Fruit fly (Drosophila melanogaster) whole organism, embryonic: ENCODE results near the gene CG4613.

Experiments used
- BEAF-32 ChIP-seq: fragments of 200-800 bp; sonication (Bioruptor generic); optimal IDR thresholded peaks from 3 replicates; lab custom pipeline; 2017; ENCODE audit warnings: missing biosample characterization, missing genetic modification characterization, mild to moderate bottlenecking, moderate library complexity, missing genetic modification reagents
- CG10209 ChIP-seq: fragments of 200-800 bp; sonication (Bioruptor generic); optimal IDR thresholded peaks from 3 replicates; lab custom pipeline; 2017; ENCODE audit warnings: missing biosample characterization, mild to moderate bottlenecking, missing genetic modification characterization, missing genetic modification reagents
- CG10543 ChIP-seq: fragments of 200-800 bp; sonication (Bioruptor generic); optimal IDR thresholded peaks from 3 replicates; lab custom pipeline; 2017; ENCODE audit warnings: missing biosample characterization, mild to moderate bottlenecking, missing genetic modification characterization, moderate library complexity
- CG11504 ChIP-seq: fragments of 200-800 bp; sonication (Bioruptor generic); optimal IDR thresholded peaks from 3 replicates; lab custom pipeline; 2019; ENCODE audit warnings: missing biosample characterization, mild to moderate bottlenecking, missing genetic modification characterization, moderate library complexity
- CG1233 ChIP-seq: fragments of 200-800 bp; sonication (Bioruptor generic); optimal IDR thresholded peaks from 4 replicates; lab custom pipeline; 2018; ENCODE audit warnings: missing biosample characterization, mild to moderate bottlenecking, missing genetic modification characterization
- CG12391 ChIP-seq: fragments of 200-800 bp; sonication (Bioruptor generic); optimal IDR thresholded peaks from 3 replicates; lab custom pipeline; 2018; ENCODE audit warnings: missing biosample characterization, mild to moderate bottlenecking, missing genetic modification characterization, moderate library complexity
- CG14710 ChIP-seq: fragments of 200-800 bp; sonication (Bioruptor generic); optimal IDR thresholded peaks from 3 replicates; lab custom pipeline; 2019; ENCODE audit warnings: missing biosample characterization, mild to moderate bottlenecking, missing genetic modification characterization, moderate library complexity
- CG17328 ChIP-seq: fragments of 200-800 bp; sonication (Bioruptor generic); IDR thresholded peaks from 2 replicates; pipeline ENCODE4 v1.3.6; 2022; ENCODE audit warnings: missing biosample characterization, missing genetic modification characterization
- CG18262 ChIP-seq: fragments of 200-800 bp; optimal IDR thresholded peaks from 3 replicates; lab custom pipeline; 2019; ENCODE audit warnings: missing biosample characterization, mild to moderate bottlenecking, missing genetic modification characterization, moderate library complexity
- CG1832 ChIP-seq: fragments of 200-800 bp; sonication (Bioruptor generic); optimal IDR thresholded peaks from 2 replicates; lab custom pipeline; 2017; ENCODE audit warnings: missing biosample characterization, mild to moderate bottlenecking, missing genetic modification characterization, inconsistent platforms
- CG2712 ChIP-seq: fragments of 200-800 bp; optimal IDR thresholded peaks from 3 replicates; lab custom pipeline; 2019; ENCODE audit warnings: missing biosample characterization, mild to moderate bottlenecking, missing genetic modification characterization, moderate library complexity
- CG30403 ChIP-seq: fragments of 200-800 bp; sonication (Bioruptor generic); optimal IDR thresholded peaks from 3 replicates; lab custom pipeline; 2016; ENCODE audit warnings: missing biosample characterization, missing genetic modification characterization
- CG3281 ChIP-seq: fragments of 200-800 bp; sonication (Bioruptor generic); optimal IDR thresholded peaks from 3 replicates; lab custom pipeline; 2017; ENCODE audit warnings: missing biosample characterization, mild to moderate bottlenecking, missing genetic modification characterization
- CG4404 ChIP-seq: fragments of 200-800 bp; sonication (Bioruptor generic); IDR thresholded peaks from 2 replicates; pipeline ENCODE4 v1.3.6; 2022; ENCODE audit warnings: missing biosample characterization, missing genetic modification characterization
- CG5245 ChIP-seq: fragments of 200-800 bp; sonication (Bioruptor generic); optimal IDR thresholded peaks from 3 replicates; lab custom pipeline; 2016; ENCODE audit warnings: missing biosample characterization, missing genetic modification characterization
- CG7556 ChIP-seq: fragments of 200-800 bp; sonication (Bioruptor generic); optimal IDR thresholded peaks from 2 replicates; lab custom pipeline; 2017; ENCODE audit warnings: missing biosample characterization, mild to moderate bottlenecking, missing genetic modification characterization
- CG8765 ChIP-seq: fragments of 200-800 bp; sonication (Bioruptor generic); IDR thresholded peaks from 2 replicates; pipeline ENCODE4 v1.3.6; 2022; ENCODE audit warnings: missing biosample characterization, missing genetic modification characterization
- CG8924 ChIP-seq: fragments of 200-800 bp; optimal IDR thresholded peaks from 3 replicates; lab custom pipeline; 2019; ENCODE audit warnings: missing biosample characterization, mild to moderate bottlenecking, missing genetic modification characterization, moderate library complexity
- CG9727 ChIP-seq: fragments of 200-800 bp; sonication (Bioruptor generic); optimal IDR thresholded peaks from 3 replicates; lab custom pipeline; 2017; ENCODE audit warnings: missing biosample characterization, mild to moderate bottlenecking, missing genetic modification characterization
- CoRest ChIP-seq: fragments of 200-800 bp; sonication (Bioruptor generic); optimal IDR thresholded peaks from 3 replicates; lab custom pipeline; 2018; ENCODE audit warnings: missing biosample characterization, mild to moderate bottlenecking, missing genetic modification characterization, moderate library complexity
- D19A ChIP-seq: fragments of 200-800 bp; optimal IDR thresholded peaks from 3 replicates; lab custom pipeline; 2019; ENCODE audit warnings: missing biosample characterization, mild to moderate bottlenecking, missing genetic modification characterization, moderate library complexity
- Hmr ChIP-seq: fragments of 200-800 bp; sonication (Bioruptor generic); optimal IDR thresholded peaks from 3 replicates; lab custom pipeline; 2017; ENCODE audit warnings: mild to moderate bottlenecking, missing biosample characterization, missing genetic modification reagents, missing genetic modification characterization
- Max ChIP-seq: fragments of 200-800 bp; sonication (Bioruptor generic); optimal IDR thresholded peaks from 2 replicates; lab custom pipeline; 2016; ENCODE audit warnings: missing biosample characterization, mild to moderate bottlenecking, missing genetic modification characterization
- Meics ChIP-seq: fragments of 200-800 bp; sonication (Bioruptor generic); optimal IDR thresholded peaks from 2 replicates; lab custom pipeline; 2017; ENCODE audit warnings: missing biosample characterization, mild to moderate bottlenecking, missing genetic modification characterization
- Optix ChIP-seq: fragments of 200-800 bp; sonication (Bioruptor generic); IDR thresholded peaks from 3 replicates; pipeline ENCODE4 v1.3.6; 2022; ENCODE audit warnings: missing biosample characterization, missing genetic modification characterization
- PHDP ChIP-seq: fragments of 200-800 bp; sonication (Bioruptor generic); optimal IDR thresholded peaks from 3 replicates; lab custom pipeline; 2018; ENCODE audit warnings: missing biosample characterization, mild to moderate bottlenecking, missing genetic modification characterization, moderate library complexity
- Pdp1 ChIP-seq, 2 experiments: fragments of 200-800 bp; sonication (Bioruptor generic); optimal IDR thresholded peaks; 3 replicates each; lab custom pipeline; 2016; ENCODE audit warnings: missing biosample characterization in 2 of 2, missing genetic modification characterization in 2 of 2, mild to moderate bottlenecking in 1 of 2, moderate library complexity in 1 of 2
- Poxn ChIP-seq: fragments of 200-800 bp; sonication (Bioruptor generic); IDR thresholded peaks from 2 replicates; pipeline ENCODE4 v1.3.6; 2022; ENCODE audit warnings: missing biosample characterization, missing genetic modification characterization
- Sox100B ChIP-seq: fragments of 200-800 bp; sonication (Bioruptor generic); optimal IDR thresholded peaks from 3 replicates; lab custom pipeline; 2018; ENCODE audit warnings: missing biosample characterization, mild to moderate bottlenecking, missing genetic modification characterization
- Spps ChIP-seq: fragments of 200-800 bp; sonication (Bioruptor generic); optimal IDR thresholded peaks from 2 replicates; lab custom pipeline; 2018; ENCODE audit warnings: missing biosample characterization, mild to moderate bottlenecking, missing genetic modification characterization
- Ssrp ChIP-seq: fragments of 200-800 bp; sonication (Bioruptor generic); optimal IDR thresholded peaks from 2 replicates; lab custom pipeline; 2018; ENCODE audit warnings: missing biosample characterization, mild to moderate bottlenecking, missing genetic modification characterization, moderate library complexity
- Xbp1 ChIP-seq: fragments of 200-800 bp; sonication (Bioruptor generic); optimal IDR thresholded peaks from 3 replicates; lab custom pipeline; 2016; ENCODE audit warnings: missing biosample characterization, mild to moderate bottlenecking, missing genetic modification characterization
- aop ChIP-seq: fragments of 200-800 bp; sonication (Bioruptor generic); IDR thresholded peaks from 2 replicates; pipeline ENCODE4 v1.3.6; 2022; ENCODE audit warnings: missing biosample characterization, missing genetic modification characterization
- bsh ChIP-seq, 2 experiments: fragments of 200-800 bp; sonication (Bioruptor generic); optimal IDR thresholded peaks; 2 replicates each; lab custom pipeline; 2017 to 2018; ENCODE audit warnings: mild to moderate bottlenecking in 2 of 2, missing biosample characterization in 2 of 2, missing genetic modification characterization in 2 of 2, moderate library complexity in 1 of 2
- ci ChIP-seq: fragments of 200-800 bp; sonication (Bioruptor generic); IDR thresholded peaks from 3 replicates; pipeline ENCODE4 v1.3.6; 2022; ENCODE audit warnings: missing biosample characterization, missing genetic modification characterization
- da ChIP-seq: fragments of 200-800 bp; sonication (Bioruptor generic); optimal IDR thresholded peaks from 2 replicates; lab custom pipeline; 2016; ENCODE audit warnings: missing biosample characterization, missing genetic modification characterization
- dmrt11E ChIP-seq: fragments of 200-800 bp; sonication (Bioruptor generic); optimal IDR thresholded peaks from 3 replicates; lab custom pipeline; 2018; ENCODE audit warnings: missing biosample characterization, mild to moderate bottlenecking, missing genetic modification characterization, moderate library complexity
- dmrt99B ChIP-seq: fragments of 200-800 bp; sonication (Bioruptor generic); optimal IDR thresholded peaks from 2 replicates; lab custom pipeline; 2018; ENCODE audit warnings: missing biosample characterization, mild to moderate bottlenecking, missing genetic modification characterization, moderate library complexity
- gcm ChIP-seq: fragments of 200-800 bp; sonication (Bioruptor generic); optimal IDR thresholded peaks from 2 replicates; lab custom pipeline; 2019; ENCODE audit warnings: missing biosample characterization, mild to moderate bottlenecking, missing genetic modification characterization, moderate library complexity
- gem ChIP-seq: fragments of 200-800 bp; sonication (Bioruptor generic); optimal IDR thresholded peaks from 2 replicates; lab custom pipeline; 2019; ENCODE audit warnings: missing biosample characterization, mild to moderate bottlenecking, missing genetic modification characterization, moderate library complexity
- ham ChIP-seq: fragments of 200-800 bp; sonication (Bioruptor generic); IDR thresholded peaks from 2 replicates; pipeline ENCODE4 v1.3.6; 2022; ENCODE audit warnings: missing biosample characterization, missing genetic modification characterization
- jigr1 ChIP-seq: fragments of 200-800 bp; sonication (Bioruptor generic); IDR thresholded peaks from 3 replicates; pipeline ENCODE4 v1.3.6; 2022; ENCODE audit warnings: missing biosample characterization, missing genetic modification characterization
- nmo ChIP-seq: fragments of 200-800 bp; sonication (Bioruptor generic); optimal IDR thresholded peaks from 2 replicates; lab custom pipeline; 2018; ENCODE audit warnings: missing biosample characterization, mild to moderate bottlenecking, missing genetic modification characterization, moderate library complexity
- pan ChIP-seq, 4 experiments: fragments of >200 bp in 3 of 4; fragments of 200-800 bp in 1 of 4; sonication (Bioruptor generic) in 1 of 4; optimal IDR thresholded peaks in 3 of 4; IDR thresholded peaks in 1 of 4; 2 replicates each; pipeline versions ENCODE4 v1.3.6 to Lab custom; 2017 to 2022; ENCODE audit warnings: missing biosample characterization in 2 of 4, missing genetic modification characterization in 2 of 4, mixed read lengths in 1 of 4
- pb ChIP-seq: fragments of 200-800 bp; sonication (Bioruptor generic); optimal IDR thresholded peaks from 3 replicates; lab custom pipeline; 2016; ENCODE audit warnings: missing biosample characterization, missing genetic modification characterization
- pzg ChIP-seq: fragments of 200-800 bp; sonication (Bioruptor generic); optimal IDR thresholded peaks from 3 replicates; lab custom pipeline; 2018; ENCODE audit warnings: missing biosample characterization, mild to moderate bottlenecking, missing genetic modification characterization, moderate library complexity
- slbo ChIP-seq: fragments of 200-800 bp; sonication (Bioruptor generic); IDR thresholded peaks from 2 replicates; pipeline ENCODE4 v1.3.6; 2022; ENCODE audit warnings: missing biosample characterization, missing genetic modification characterization
- tna ChIP-seq: fragments of 200-800 bp; sonication (Bioruptor generic); IDR thresholded peaks from 2 replicates; pipeline ENCODE4 v1.3.6; 2022; ENCODE audit warnings: missing biosample characterization, missing genetic modification characterization; ENCODE audit not compliant: partially characterized antibody
- unpg ChIP-seq: fragments of 200-800 bp; sonication (Bioruptor generic); optimal IDR thresholded peaks from 3 replicates; lab custom pipeline; 2018; ENCODE audit warnings: missing biosample characterization, mild to moderate bottlenecking, missing genetic modification characterization, moderate library complexity
- vfl ChIP-seq: fragments of 200-800 bp; sonication (Bioruptor generic); optimal IDR thresholded peaks from 2 replicates; lab custom pipeline; 2016; ENCODE audit warnings: missing biosample characterization, missing genetic modification characterization

Gene CG4613

DNA sequence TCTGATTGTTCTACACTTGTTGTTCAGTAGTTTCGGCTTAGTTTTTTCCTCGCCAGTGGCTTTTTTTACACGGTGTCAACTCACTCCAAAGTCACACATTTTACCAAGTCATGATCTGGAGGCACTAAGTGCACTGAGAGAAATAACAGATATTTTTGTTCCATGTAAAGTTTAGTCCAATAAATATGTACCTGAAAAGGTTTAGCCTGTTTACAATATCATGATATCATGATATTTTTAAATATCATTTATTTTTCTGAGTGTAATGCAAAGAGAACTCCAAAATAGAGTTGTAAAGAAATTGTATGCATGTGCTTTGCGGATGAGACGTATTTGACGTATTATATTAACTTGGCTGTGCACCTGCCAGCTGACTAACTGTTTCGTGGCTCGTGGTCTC lies 10.3 kb upstream of the CG4613 start (continued):
- TF ChIP-seq CG1233 (GFP tag; lab: Kevin White, UChicago) (no peak), Sox100B (GFP tag; lab: Kevin White, UChicago) (peak; percentile 5), BEAF-32 (GFP tag; lab: Kevin White, UChicago) (no peak), jigr1 (GFP tag; lab: Robert Waterston, UW) (no peak), aop (no peak), CG4404 (no peak), gem (tag; lab: Kevin White, UChicago) (peak; percentile 59), Max (GFP tag; lab: Kevin White, UChicago) (no peak), PHDP (tag; lab: Kevin White, UChicago) (peak; percentile 2), CG17328 (no peak), CG10543 (GFP tag; lab: Kevin White, UChicago) (no peak), CG3281 (GFP tag; lab: Kevin White, UChicago) (no peak), pan (optimal IDR thresholded peaks at IDR 0.05; lab: Kevin White, UChicago) (no peak), pan (GFP tag; optimal IDR thresholded peaks at IDR 0.05 in 1 of 2, IDR thresholded peaks at IDR 0.05 in 1 of 2) (no peak), dmrt11E (tag; lab: Kevin White, UChicago) (peak; percentile 41), CG8924 (tag; lab: Kevin White, UChicago) (no peak), Meics (GFP tag; lab: Kevin White, UChicago) (peak; percentile 7), Spps (tag; lab: Kevin White, UChicago) (no peak), pb (GFP tag; lab: Kevin White, UChicago) (no peak), tna (GFP tag; lab: Robert Waterston, UW) (no peak), CG1832 (no peak), ci (GFP tag; lab: Robert Waterston, UW) (no peak), CoRest (tag; lab: Kevin White, UChicago) (peak; percentile 30), Xbp1 (peak; percentile 9), Optix (GFP tag; lab: Robert Waterston, UW) (no peak), CG5245 (GFP tag; lab: Kevin White, UChicago) (peak; percentile 31), bsh (GFP tag; optimal IDR thresholded peaks at IDR 0.05; lab: Kevin White, UChicago) (peak in 1 of 2 experiments; percentile 39), dmrt99B (tag; lab: Kevin White, UChicago) (peak; percentile 44), CG8765 (GFP tag; lab: Robert Waterston, UW) (no peak), Ssrp (tag; lab: Kevin White, UChicago) (peak; percentile 19), CG10209 (GFP tag; lab: Kevin White, UChicago) (peak; percentile 31), vfl (GFP tag; lab: Kevin White, UChicago) (no peak), Hmr (GFP tag; lab: Kevin White, UChicago) (no peak), Pdp1 (GFP tag; optimal IDR thresholded peaks at IDR 0.05; lab: Kevin White, UChicago) (no peak), pzg (GFP tag; lab: Kevin White, UChicago) (no peak), CG9727 (GFP tag; lab: Kevin White, UChicago) (peak; percentile 16), CG12391 (tag; lab: Kevin White, UChicago) (peak; percentile 32), CG7556 (GFP tag; lab: Kevin White, UChicago) (peak; percentile 8), ham (GFP tag; lab: Robert Waterston, UW) (no peak), CG14710 (tag; lab: Kevin White, UChicago) (peak; percentile 19), da (GFP tag; lab: Kevin White, UChicago) (no peak), CG2712 (peak; percentile 26), slbo (GFP tag; lab: Robert Waterston, UW) (no peak), nmo (GFP tag; lab: Kevin White, UChicago) (peak; percentile 3), gcm (GFP tag; lab: Kevin White, UChicago) (no peak), CG11504 (tag; lab: Kevin White, UChicago) (peak; percentile 62), CG18262 (tag; lab: Kevin White, UChicago) (peak; percentile 47), Poxn (GFP tag; lab: Robert Waterston, UW) (no peak), unpg (GFP tag; lab: Kevin White, UChicago) (peak; percentile 3), CG30403 (GFP tag; lab: Kevin White, UChicago) (peak; percentile 39), D19A (tag; lab: Kevin White, UChicago) (peak; percentile 52)
